Fruit fly (Drosophila melanogaster) whole organism, embryonic: ENCODE measurements around the gene par-6.

Experiments used
- Abd-B ChIP-seq: fragments of 200-800 bp; sonication (Bioruptor generic); optimal IDR thresholded peaks from 2 replicates; lab custom pipeline; 2018; ENCODE audit warnings: missing biosample characterization, mild to moderate bottlenecking, missing genetic modification characterization, moderate library complexity
- Aef1 ChIP-seq: fragments of 200-800 bp; sonication (Bioruptor generic); IDR thresholded peaks from 3 replicates; pipeline ENCODE4 v1.3.6; 2022; ENCODE audit warnings: missing biosample characterization, missing genetic modification characterization
- Awh ChIP-seq: fragments of 200-800 bp; sonication (Bioruptor generic); IDR thresholded peaks from 2 replicates; pipeline ENCODE4, ENCODE4 v1.3.6; 2022; ENCODE audit warnings: missing biosample characterization, missing genetic modification characterization
- B-H2 ChIP-seq: fragments of 200-800 bp; sonication (Bioruptor generic); optimal IDR thresholded peaks from 2 replicates; lab custom pipeline; 2018; ENCODE audit warnings: missing biosample characterization, mild to moderate bottlenecking, missing genetic modification characterization
- Bgb ChIP-seq: fragments of 200-800 bp; sonication (Bioruptor generic); IDR thresholded peaks from 2 replicates; pipeline ENCODE4 v1.3.6; 2022; ENCODE audit warnings: missing biosample characterization, missing genetic modification characterization; ENCODE audit not compliant: partially characterized antibody
- BtbVII ChIP-seq: fragments of 200-800 bp; sonication (Bioruptor generic); optimal IDR thresholded peaks from 3 replicates; lab custom pipeline; 2017; ENCODE audit warnings: missing biosample characterization, mild to moderate bottlenecking, missing genetic modification characterization
- C15 ChIP-seq: fragments of 200-800 bp; sonication (Bioruptor generic); IDR thresholded peaks from 3 replicates; pipeline ENCODE4 v1.3.6; 2022; ENCODE audit warnings: missing biosample characterization, missing genetic modification characterization
- CG10366 ChIP-seq: fragments of 200-800 bp; sonication (Bioruptor generic); IDR thresholded peaks from 2 replicates; pipeline ENCODE4 v1.3.6; 2022; ENCODE audit warnings: missing biosample characterization, missing genetic modification characterization
- CG10543 ChIP-seq: fragments of 200-800 bp; sonication (Bioruptor generic); optimal IDR thresholded peaks from 3 replicates; lab custom pipeline; 2017; ENCODE audit warnings: missing biosample characterization, mild to moderate bottlenecking, missing genetic modification characterization, moderate library complexity
- CG12071 ChIP-seq: fragments of 200-800 bp; sonication (Bioruptor generic); optimal IDR thresholded peaks from 3 replicates; lab custom pipeline; 2018; ENCODE audit warnings: missing biosample characterization, mild to moderate bottlenecking, missing genetic modification characterization
- CG12219 ChIP-seq: fragments of 200-800 bp; sonication (Bioruptor generic); optimal IDR thresholded peaks from 3 replicates; lab custom pipeline; 2018; ENCODE audit warnings: missing biosample characterization, mild to moderate bottlenecking, missing genetic modification characterization
- CG13624 ChIP-seq: fragments of 200-800 bp; sonication (Bioruptor generic); optimal IDR thresholded peaks from 2 replicates; lab custom pipeline; 2016; ENCODE audit warnings: missing biosample characterization, missing genetic modification characterization
- CG14667 ChIP-seq: fragments of 200-800 bp; sonication (Bioruptor generic); IDR thresholded peaks from 2 replicates; pipeline ENCODE4 v1.3.6; 2022; ENCODE audit warnings: missing biosample characterization, missing genetic modification characterization
- CG15073 ChIP-seq: fragments of 200-800 bp; sonication (Bioruptor generic); optimal IDR thresholded peaks from 2 replicates; lab custom pipeline; 2016; ENCODE audit warnings: missing biosample characterization, missing genetic modification characterization
- CG1529 ChIP-seq: fragments of 200-800 bp; sonication (Bioruptor generic); optimal IDR thresholded peaks from 3 replicates; lab custom pipeline; 2018; ENCODE audit warnings: missing biosample characterization, missing genetic modification characterization
- CG15479 ChIP-seq: fragments of 200-800 bp; sonication (Bioruptor generic); optimal IDR thresholded peaks from 3 replicates; lab custom pipeline; 2019; ENCODE audit warnings: missing biosample characterization, mild to moderate bottlenecking, missing genetic modification characterization, moderate library complexity
- CG1602 ChIP-seq: fragments of 200-800 bp; sonication (Bioruptor generic); optimal IDR thresholded peaks from 3 replicates; lab custom pipeline; 2016; ENCODE audit warnings: missing biosample characterization, missing genetic modification characterization
- CG1832 ChIP-seq: fragments of 200-800 bp; sonication (Bioruptor generic); optimal IDR thresholded peaks from 2 replicates; lab custom pipeline; 2017; ENCODE audit warnings: missing biosample characterization, mild to moderate bottlenecking, missing genetic modification characterization, inconsistent platforms
- CG30403 ChIP-seq: fragments of 200-800 bp; sonication (Bioruptor generic); optimal IDR thresholded peaks from 3 replicates; lab custom pipeline; 2016; ENCODE audit warnings: missing biosample characterization, missing genetic modification characterization
- CG32532 ChIP-seq: fragments of 200-800 bp; sonication (Bioruptor generic); IDR thresholded peaks from 2 replicates; pipeline ENCODE4 v1.3.6; 2022; ENCODE audit warnings: missing biosample characterization, missing genetic modification characterization
- CG32772 ChIP-seq: fragments of 200-800 bp; sonication (Bioruptor generic); IDR thresholded peaks from 2 replicates; pipeline ENCODE4 v1.3.6; 2022; ENCODE audit warnings: missing biosample characterization, missing genetic modification characterization
- CG3838 ChIP-seq: fragments of 200-800 bp; sonication (Bioruptor generic); optimal IDR thresholded peaks from 3 replicates; lab custom pipeline; 2016; ENCODE audit warnings: missing biosample characterization, missing genetic modification characterization
- CG6272 ChIP-seq: fragments of 200-800 bp; sonication (Bioruptor generic); IDR thresholded peaks from 2 replicates; pipeline ENCODE4 v1.3.6; 2022; ENCODE audit warnings: missing biosample characterization, missing genetic modification characterization
- CG6689 ChIP-seq: fragments of 200-800 bp; sonication (Bioruptor generic); IDR thresholded peaks from 2 replicates; pipeline ENCODE4 v1.3.6; 2022; ENCODE audit warnings: missing biosample characterization, missing genetic modification characterization
- CG8765 ChIP-seq: fragments of 200-800 bp; sonication (Bioruptor generic); IDR thresholded peaks from 2 replicates; pipeline ENCODE4 v1.3.6; 2022; ENCODE audit warnings: missing biosample characterization, missing genetic modification characterization
- CG9932 ChIP-seq: fragments of 200-800 bp; sonication (Bioruptor generic); IDR thresholded peaks from 2 replicates; pipeline ENCODE4 v1.3.6; 2022; ENCODE audit warnings: missing biosample characterization, missing genetic modification characterization
- CTCF ChIP-seq: fragments of 200-800 bp; sonication (Bioruptor generic); optimal IDR thresholded peaks from 2 replicates; lab custom pipeline; 2017; ENCODE audit warnings: missing biosample characterization, mild to moderate bottlenecking, missing genetic modification characterization, moderate library complexity
- Doc2 ChIP-seq: fragments of 200-800 bp; sonication (Bioruptor generic); IDR thresholded peaks from 2 replicates; pipeline ENCODE4 v1.3.6; 2022; ENCODE audit warnings: missing biosample characterization, missing genetic modification characterization
- Dp ChIP-seq: fragments of 200-800 bp; sonication (Bioruptor generic); optimal IDR thresholded peaks from 2 replicates; lab custom pipeline; 2018; ENCODE audit warnings: missing biosample characterization, mild to moderate bottlenecking, missing genetic modification characterization, moderate library complexity
- Drgx ChIP-seq: fragments of 200-800 bp; sonication (Bioruptor generic); IDR thresholded peaks from 2 replicates; pipeline ENCODE4 v1.3.6; 2022; ENCODE audit warnings: missing biosample characterization, missing genetic modification characterization
- HHEX ChIP-seq: fragments of 200-800 bp; sonication (Bioruptor generic); optimal IDR thresholded peaks from 3 replicates; lab custom pipeline; 2017; ENCODE audit warnings: missing biosample characterization, mild to moderate bottlenecking, missing genetic modification characterization, missing genetic modification reagents
- HLH3B ChIP-seq: fragments of 200-800 bp; sonication (Bioruptor generic); IDR thresholded peaks from 2 replicates; pipeline ENCODE4 v1.3.6; 2022; ENCODE audit warnings: missing biosample characterization, missing genetic modification characterization
- MBD-R2 ChIP-seq: fragments of 200-800 bp; sonication (Bioruptor generic); IDR thresholded peaks from 2 replicates; pipeline ENCODE4 v1.3.6; 2022; ENCODE audit warnings: missing biosample characterization, missing genetic modification characterization
- MESR4 ChIP-seq: fragments of 200-800 bp; sonication (Bioruptor generic); optimal IDR thresholded peaks from 2 replicates; lab custom pipeline; 2018; ENCODE audit warnings: missing biosample characterization, mild to moderate bottlenecking, missing genetic modification characterization, moderate library complexity
- Myb ChIP-seq: fragments of 200-800 bp; sonication (Bioruptor generic); optimal IDR thresholded peaks from 2 replicates; lab custom pipeline; 2016; ENCODE audit warnings: missing biosample characterization, missing genetic modification characterization
- Optix ChIP-seq: fragments of 200-800 bp; sonication (Bioruptor generic); IDR thresholded peaks from 3 replicates; pipeline ENCODE4 v1.3.6; 2022; ENCODE audit warnings: missing biosample characterization, missing genetic modification characterization
- br ChIP-seq: fragments of >200 bp; optimal IDR thresholded peaks from 2 replicates; lab custom pipeline; 2017
- dpn ChIP-seq, 2 experiments: fragments of 200-800 bp; sonication (Bioruptor generic); optimal IDR thresholded peaks; 3 replicates each; lab custom pipeline; 2016; ENCODE audit warnings: missing biosample characterization in 2 of 2, missing genetic modification characterization in 2 of 2
- ewg ChIP-seq: fragments of 200-800 bp; sonication (Bioruptor generic); optimal IDR thresholded peaks from 3 replicates; lab custom pipeline; 2017; ENCODE audit warnings: mild to moderate bottlenecking, missing biosample characterization, missing genetic modification reagents, missing genetic modification characterization
- gro ChIP-seq: fragments of 200-800 bp; sonication (Bioruptor generic); optimal IDR thresholded peaks from 2 replicates; lab custom pipeline; 2016; ENCODE audit warnings: missing biosample characterization, missing genetic modification characterization
- klu ChIP-seq: fragments of 200-800 bp; sonication (Bioruptor generic); IDR thresholded peaks from 2 replicates; pipeline ENCODE4 v1.3.6; 2022; ENCODE audit warnings: missing biosample characterization, missing genetic modification characterization
- lov ChIP-seq, 2 experiments: fragments of 200-800 bp in 1 of 2; fragments of >200 bp in 1 of 2; sonication (Bioruptor generic) in 1 of 2; IDR thresholded peaks in 1 of 2; optimal IDR thresholded peaks in 1 of 2; 2 replicates in 1 of 2; 3 replicates in 1 of 2; pipeline versions ENCODE4 v1.3.6 to Lab custom; 2017 to 2022; ENCODE audit warnings: missing biosample characterization in 1 of 2, missing genetic modification characterization in 1 of 2
- pb ChIP-seq: fragments of 200-800 bp; sonication (Bioruptor generic); optimal IDR thresholded peaks from 3 replicates; lab custom pipeline; 2016; ENCODE audit warnings: missing biosample characterization, missing genetic modification characterization
- pros ChIP-seq: fragments of 200-800 bp; sonication (Bioruptor generic); optimal IDR thresholded peaks from 3 replicates; lab custom pipeline; 2019; ENCODE audit warnings: missing biosample characterization, mild to moderate bottlenecking, missing genetic modification characterization, moderate library complexity
- sna ChIP-seq: fragments of 200-800 bp; sonication (Bioruptor generic); IDR thresholded peaks from 2 replicates; pipeline ENCODE4 v1.3.6; 2022; ENCODE audit warnings: missing biosample characterization, missing genetic modification characterization; ENCODE audit not compliant: partially characterized antibody
- so ChIP-seq: fragments of 200-800 bp; sonication (Bioruptor generic); IDR thresholded peaks from 3 replicates; pipeline ENCODE4 v1.3.6; 2022; ENCODE audit warnings: missing biosample characterization, missing genetic modification characterization
- sqz ChIP-seq: fragments of 200-800 bp; sonication (Bioruptor generic); optimal IDR thresholded peaks from 3 replicates; lab custom pipeline; 2018; ENCODE audit warnings: missing biosample characterization, mild to moderate bottlenecking, missing genetic modification characterization
- sug ChIP-seq: fragments of 200-800 bp; optimal IDR thresholded peaks from 2 replicates; lab custom pipeline; 2019; ENCODE audit warnings: missing biosample characterization, mild to moderate bottlenecking, missing genetic modification characterization, moderate library complexity
- tio ChIP-seq: fragments of 200-800 bp; sonication (Bioruptor generic); optimal IDR thresholded peaks from 2 replicates; lab custom pipeline; 2017; ENCODE audit warnings: missing biosample characterization, missing genetic modification characterization, inconsistent platforms
- toy ChIP-seq: fragments of 200-800 bp; sonication (Bioruptor generic); IDR thresholded peaks from 2 replicates; pipeline ENCODE4 v1.3.6; 2022; ENCODE audit warnings: missing biosample characterization, missing genetic modification characterization
- usp ChIP-seq: fragments of >200 bp; optimal IDR thresholded peaks from 2 replicates; lab custom pipeline; 2017; ENCODE audit warnings: missing biosample characterization, missing genetic modification characterization
- wek ChIP-seq: fragments of 200-800 bp; sonication (Bioruptor generic); optimal IDR thresholded peaks from 3 replicates; lab custom pipeline; 2018; ENCODE audit warnings: missing biosample characterization, mild to moderate bottlenecking, missing genetic modification characterization, moderate library complexity

Gene par-6

dm6 chrX:17726551-17727180 is 23.5 kb downstream of the par-6 start (continued):
- TF ChIP-seq toy (GFP tag; lab: Robert Waterston, UW): no peak
- TF ChIP-seq sqz: no peak
- TF ChIP-seq CG30403 (GFP tag; lab: Kevin White, UChicago): no peak
- no peak for TF ChIP-seq CG6272 (GFP tag; lab: Robert Waterston, UW)
- TF ChIP-seq MESR4 (GFP tag; lab: Kevin White, UChicago): no peak
- 0 out of 3 replicates have a peak, but pooled peaks have one; percentile 9 for TF ChIP-seq so (GFP tag; lab: Robert Waterston, UW)
- TF ChIP-seq CG15479: no peak
- TF ChIP-seq CG8765 (GFP tag; lab: Robert Waterston, UW): no peak
- TF ChIP-seq Drgx (GFP tag; lab: Robert Waterston, UW): peak; percentile 68
- no peak for TF ChIP-seq CG12219
- no peak for TF ChIP-seq CG1602
- TF ChIP-seq usp (GFP tag; lab: Kevin White, UChicago): no peak
- TF ChIP-seq pb (GFP tag; lab: Kevin White, UChicago): no peak
- TF ChIP-seq lov (optimal IDR thresholded peaks at IDR 0.05; lab: Kevin White, UChicago): no peak
- no peak for TF ChIP-seq lov (GFP tag; IDR thresholded peaks at IDR 0.05; lab: Robert Waterston, UW)
- TF ChIP-seq CTCF (GFP tag; lab: Kevin White, UChicago): no peak
- TF ChIP-seq sna (GFP tag; lab: Robert Waterston, UW): no peak
- no peak for TF ChIP-seq CG15073 (GFP tag; lab: Kevin White, UChicago)
- TF ChIP-seq HHEX: peak; percentile 27
- no peak for TF ChIP-seq pros (GFP tag; lab: Kevin White, UChicago)
- TF ChIP-seq BtbVII (GFP tag; lab: Kevin White, UChicago): peak; percentile 5
- TF ChIP-seq Dp (GFP tag; lab: Kevin White, UChicago): no peak
- TF ChIP-seq MBD-R2 (GFP tag; lab: Robert Waterston, UW): no peak
- no peak for TF ChIP-seq CG1529 (GFP tag; lab: Kevin White, UChicago)
- TF ChIP-seq wek (GFP tag; lab: Kevin White, UChicago): no peak
- TF ChIP-seq Myb: no peak
- peak; percentile 43; the same call in 1 of the 2 replicates for TF ChIP-seq CG10366 (GFP tag; lab: Robert Waterston, UW)
- TF ChIP-seq CG13624 (GFP tag; lab: Kevin White, UChicago): no peak
- no peak for TF ChIP-seq B-H2 (GFP tag; lab: Kevin White, UChicago)
- no peak for TF ChIP-seq gro
- TF ChIP-seq ewg (GFP tag; lab: Kevin White, UChicago): no peak
- TF ChIP-seq C15: no peak
- no peak for TF ChIP-seq br (lab: Kevin White, UChicago)
- TF ChIP-seq CG1832 (GFP tag; lab: Kevin White, UChicago): no peak
- no peak for TF ChIP-seq sug (tag; lab: Kevin White, UChicago)
- no peak for TF ChIP-seq klu (GFP tag; lab: Robert Waterston, UW)
- no peak for TF ChIP-seq dpn (GFP tag; optimal IDR thresholded peaks at IDR 0.05; lab: Kevin White, UChicago)
- no peak for TF ChIP-seq CG10543 (GFP tag; lab: Kevin White, UChicago)
- TF ChIP-seq Bgb (GFP tag; lab: Robert Waterston, UW): no peak
- peak; percentile 34; the same call in 1 of the 2 replicates for TF ChIP-seq HLH3B
- TF ChIP-seq CG14667 (GFP tag; lab: Robert Waterston, UW): no peak
- TF ChIP-seq Awh: no peak
- no peak for TF ChIP-seq CG3838
- no peak for TF ChIP-seq CG9932 (GFP tag; lab: Robert Waterston, UW)
- TF ChIP-seq tio (GFP tag; lab: Kevin White, UChicago): no peak
- no peak for TF ChIP-seq Abd-B
- TF ChIP-seq CG12071 (GFP tag; lab: Kevin White, UChicago): no peak
- TF ChIP-seq Optix (GFP tag; lab: Robert Waterston, UW): no peak
- TF ChIP-seq CG32532 (GFP tag; lab: Robert Waterston, UW): peak; percentile 36; the same call in 1 of the 2 replicates
- TF ChIP-seq CG32772 (GFP tag; lab: Robert Waterston, UW): peak; percentile 40; the same call in 1 of the 2 replicates
- TF ChIP-seq CG6689 (GFP tag; lab: Robert Waterston, UW): peak; percentile 46
- no peak for TF ChIP-seq Aef1
- TF ChIP-seq Doc2 (GFP tag; lab: Robert Waterston, UW): no peak
